Fruit fly (Drosophila melanogaster) whole organism, larva: Measurements from ENCODE around the gene Cox17.

Experiments
- noc ChIP-seq: fragments of 200-800 bp; sonication (Bioruptor generic); optimal IDR thresholded peaks from 3 replicates; lab custom pipeline; 2019; ENCODE audit warnings: missing biosample characterization, mild to moderate bottlenecking, missing genetic modification characterization, moderate library complexity

Gene Cox17

dm6 chrX:15063404-15064062, 21.0 kb downstream of the Cox17 start, which contains the start of the genes hiw and ND-B18:
TSS of gene hiw (minus strand) at chrX:15063429.
TSS of gene ND-B18 (plus strand) at chrX:15063733.
- no peak for TF ChIP-seq noc (tag; lab: Kevin White, UChicago)

- TF ChIP-seq noc (tag; lab: Kevin White, UChicago): no peak
These were observed 21.9 kb downstream of the Cox17 start for dm6 chrX:15062619-15063018.

- TF ChIP-seq noc (tag; lab: Kevin White, UChicago): peak; percentile 48
These were observed 35.8 kb downstream of the Cox17 start for dm6 chrX:15048713-15049112.

DNA sequence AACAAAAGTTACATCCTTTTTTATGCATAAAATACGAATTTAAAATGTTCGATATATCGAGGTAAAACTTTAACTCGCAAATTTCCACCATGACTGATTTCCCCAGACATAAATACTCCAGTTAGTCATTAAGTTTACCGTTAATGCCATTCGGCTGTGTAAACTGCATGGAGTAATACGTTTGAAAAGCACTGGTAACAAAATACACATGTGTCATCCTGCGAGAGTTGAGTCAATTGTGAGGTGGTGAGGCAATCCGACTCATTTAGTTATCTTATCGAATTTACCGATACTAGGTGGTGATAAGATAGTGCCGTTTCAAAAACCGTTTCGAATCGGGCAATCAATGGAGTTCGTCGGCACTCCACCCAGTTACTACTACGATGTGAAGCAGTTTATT, 38.9 kb downstream of the Cox17 start:
- no peak for TF ChIP-seq noc (tag; lab: Kevin White, UChicago)

dm6 chrX:15043700-15044225, 40.7 kb downstream of the Cox17 start, which contains the start of gene CG5541:
TSS of gene CG5541 (plus strand) at chrX:15044123.
- TF ChIP-seq noc (tag; lab: Kevin White, UChicago): peak; percentile 63

DNA sequence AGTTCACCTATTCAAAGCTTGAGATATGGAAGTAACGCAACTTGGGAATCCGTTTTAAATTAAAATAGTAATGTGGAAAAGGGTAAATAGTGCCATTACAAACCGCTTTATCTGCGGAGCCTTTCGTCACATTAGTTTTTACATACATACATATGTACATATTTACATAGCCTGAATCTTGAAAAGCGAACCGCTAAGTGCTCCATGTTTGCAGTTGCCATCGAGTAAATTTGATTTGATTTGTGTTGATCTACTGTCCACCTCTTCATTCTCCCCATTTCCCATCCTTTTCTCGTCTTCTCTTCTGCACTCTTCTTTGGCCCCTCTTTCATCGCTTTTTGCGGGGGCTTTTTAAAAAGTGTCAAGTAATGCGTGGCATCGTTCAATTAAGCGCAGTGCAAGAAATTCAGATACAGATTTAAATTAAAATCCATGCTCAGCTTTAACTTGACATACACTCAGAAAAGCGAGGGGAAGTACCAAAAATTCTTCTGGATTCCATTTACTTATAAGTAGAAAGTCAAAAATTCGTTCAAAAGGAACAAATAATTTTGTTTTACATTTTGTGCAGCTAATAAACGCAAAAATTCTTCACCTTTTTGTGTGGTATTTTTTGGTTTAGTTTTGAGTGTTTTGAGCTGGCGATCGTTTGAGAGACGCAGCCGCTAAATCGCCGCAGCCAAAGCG, 41.3 kb downstream of the Cox17 start:
- TF ChIP-seq noc (tag; lab: Kevin White, UChicago): no peak

DNA sequence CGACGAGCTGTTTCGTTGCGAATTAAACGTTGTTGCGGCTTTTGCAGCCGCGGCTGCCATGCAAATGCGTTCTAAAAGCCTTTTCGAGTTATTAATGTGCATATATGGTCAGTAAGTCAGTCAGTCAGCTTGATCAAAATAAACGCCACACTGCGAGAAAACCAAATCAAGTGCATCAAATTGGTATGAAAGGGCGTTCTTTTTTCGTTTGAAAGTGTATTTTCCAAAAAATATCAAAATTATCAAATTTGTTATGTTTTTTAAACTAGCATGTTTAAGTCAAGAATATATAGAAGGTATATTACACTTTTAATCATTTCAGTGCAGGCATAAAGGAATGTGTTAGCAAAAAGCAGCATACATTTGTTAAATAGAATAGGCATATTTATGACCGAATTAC, 42.0 kb downstream of the Cox17 start:
- TF ChIP-seq noc (tag; lab: Kevin White, UChicago): no peak
